Fruit fly (Drosophila melanogaster) whole organism, embryonic: Measurements from ENCODE around the gene feo.

Source experiments
- CG10366 ChIP-seq: fragments of 200-800 bp; sonication (Bioruptor generic); IDR thresholded peaks from 2 replicates; pipeline ENCODE4 v1.3.6; 2022; ENCODE audit warnings: missing biosample characterization, missing genetic modification characterization
- CG10462 ChIP-seq: fragments of 200-800 bp; sonication (Bioruptor generic); optimal IDR thresholded peaks from 2 replicates; lab custom pipeline; 2016; ENCODE audit warnings: missing biosample characterization, missing genetic modification characterization
- CG10543 ChIP-seq: fragments of 200-800 bp; sonication (Bioruptor generic); optimal IDR thresholded peaks from 3 replicates; lab custom pipeline; 2017; ENCODE audit warnings: missing biosample characterization, mild to moderate bottlenecking, missing genetic modification characterization, moderate library complexity
- CG10959 ChIP-seq: fragments of 200-800 bp; sonication (Bioruptor generic); IDR thresholded peaks from 2 replicates; pipeline ENCODE4 v1.3.6; 2022; ENCODE audit warnings: missing biosample characterization, missing genetic modification characterization
- CG11456 ChIP-seq: fragments of 200-800 bp; sonication (Bioruptor generic); IDR thresholded peaks from 3 replicates; pipeline ENCODE4 v1.3.6; 2022; ENCODE audit warnings: missing biosample characterization, missing genetic modification characterization
- CG12071 ChIP-seq: fragments of 200-800 bp; sonication (Bioruptor generic); optimal IDR thresholded peaks from 3 replicates; lab custom pipeline; 2018; ENCODE audit warnings: missing biosample characterization, mild to moderate bottlenecking, missing genetic modification characterization
- CG12236 ChIP-seq: fragments of 200-800 bp; sonication (Bioruptor generic); optimal IDR thresholded peaks from 2 replicates; lab custom pipeline; 2016; ENCODE audit warnings: missing biosample characterization, missing genetic modification characterization
- CG13624 ChIP-seq: fragments of 200-800 bp; sonication (Bioruptor generic); optimal IDR thresholded peaks from 2 replicates; lab custom pipeline; 2016; ENCODE audit warnings: missing biosample characterization, missing genetic modification characterization
- CG17385 ChIP-seq: fragments of 200-800 bp; sonication (Bioruptor generic); optimal IDR thresholded peaks from 3 replicates; lab custom pipeline; 2018; ENCODE audit warnings: missing biosample characterization, mild to moderate bottlenecking, missing genetic modification characterization
- CG30403 ChIP-seq: fragments of 200-800 bp; sonication (Bioruptor generic); optimal IDR thresholded peaks from 3 replicates; lab custom pipeline; 2016; ENCODE audit warnings: missing biosample characterization, missing genetic modification characterization
- CG3407 ChIP-seq: fragments of 200-800 bp; sonication (Bioruptor generic); optimal IDR thresholded peaks from 2 replicates; lab custom pipeline; 2018; ENCODE audit warnings: missing biosample characterization, mild to moderate bottlenecking, missing genetic modification characterization
- CG34376 ChIP-seq: fragments of 200-800 bp; sonication (Bioruptor generic); optimal IDR thresholded peaks from 2 replicates; lab custom pipeline; 2018; ENCODE audit warnings: missing biosample characterization, mild to moderate bottlenecking, missing genetic modification characterization
- CG3847 ChIP-seq: fragments of 200-800 bp; sonication (Bioruptor generic); IDR thresholded peaks from 2 replicates; pipeline ENCODE4 v1.3.6; 2022; ENCODE audit warnings: missing biosample characterization, missing genetic modification characterization
- CG4854 ChIP-seq: fragments of 200-800 bp; sonication (Bioruptor generic); optimal IDR thresholded peaks from 2 replicates; lab custom pipeline; 2016; ENCODE audit warnings: missing biosample characterization, missing genetic modification characterization, inconsistent platforms
- CG6765 ChIP-seq: fragments of 200-800 bp; sonication (Bioruptor generic); optimal IDR thresholded peaks from 3 replicates; lab custom pipeline; 2017; ENCODE audit warnings: missing biosample characterization, mild to moderate bottlenecking, missing genetic modification characterization
- CG7556 ChIP-seq: fragments of 200-800 bp; sonication (Bioruptor generic); optimal IDR thresholded peaks from 2 replicates; lab custom pipeline; 2017; ENCODE audit warnings: missing biosample characterization, mild to moderate bottlenecking, missing genetic modification characterization
- CG8281 ChIP-seq: fragments of 200-800 bp; sonication (Bioruptor generic); optimal IDR thresholded peaks from 2 replicates; lab custom pipeline; 2018; ENCODE audit warnings: missing biosample characterization, mild to moderate bottlenecking, missing genetic modification characterization, moderate library complexity
- Deaf1 ChIP-seq: fragments of 200-800 bp; optimal IDR thresholded peaks from 3 replicates; lab custom pipeline; 2019; ENCODE audit warnings: missing biosample characterization, mild to moderate bottlenecking, missing genetic modification characterization, moderate library complexity
- Doc3 ChIP-seq: fragments of 200-800 bp; sonication (Bioruptor generic); IDR thresholded peaks from 3 replicates; pipeline ENCODE4 v1.3.6; 2022; ENCODE audit warnings: missing biosample characterization, missing genetic modification characterization; ENCODE audit not compliant: partially characterized antibody
- E2f2 ChIP-seq: fragments of 200-800 bp; sonication (Bioruptor generic); IDR thresholded peaks from 2 replicates; pipeline ENCODE4 v1.3.6; 2022; ENCODE audit warnings: missing biosample characterization, missing genetic modification characterization
- Med ChIP-seq: fragments of 200-800 bp; sonication (Bioruptor generic); peaks from one replicate; lab custom pipeline; 2016; ENCODE audit warnings: missing biosample characterization, missing genetic modification characterization, mild to moderate bottlenecking, inconsistent platforms, moderate library complexity
- Nf-YA ChIP-seq: fragments of 200-800 bp; sonication (Bioruptor generic); IDR thresholded peaks from 2 replicates; pipeline ENCODE4 v1.3.6; 2022; ENCODE audit warnings: missing biosample characterization, missing genetic modification characterization
- Nf-YB ChIP-seq: fragments of 200-800 bp; sonication (Bioruptor generic); optimal IDR thresholded peaks from 3 replicates; lab custom pipeline; 2019; ENCODE audit warnings: missing biosample characterization, mild to moderate bottlenecking, missing genetic modification characterization, moderate library complexity
- Nf-YC ChIP-seq: fragments of 200-800 bp; optimal IDR thresholded peaks from 3 replicates; lab custom pipeline; 2019; ENCODE audit warnings: missing biosample characterization, mild to moderate bottlenecking, missing genetic modification characterization, moderate library complexity
- PHDP ChIP-seq: fragments of 200-800 bp; sonication (Bioruptor generic); optimal IDR thresholded peaks from 3 replicates; lab custom pipeline; 2018; ENCODE audit warnings: missing biosample characterization, mild to moderate bottlenecking, missing genetic modification characterization, moderate library complexity
- Sry-β ChIP-seq: fragments of 200-800 bp; sonication (Bioruptor generic); optimal IDR thresholded peaks from 2 replicates; lab custom pipeline; 2018; ENCODE audit warnings: missing biosample characterization, mild to moderate bottlenecking, missing genetic modification characterization, moderate library complexity
- Taf1 ChIP-seq: fragments of 200-800 bp; sonication (Bioruptor generic); IDR thresholded peaks from 2 replicates; pipeline ENCODE4 v1.3.6; 2022; ENCODE audit warnings: missing biosample characterization, missing genetic modification characterization
- ab ChIP-seq: fragments of 200-800 bp; sonication (Bioruptor generic); optimal IDR thresholded peaks from 2 replicates; lab custom pipeline; 2016; ENCODE audit warnings: missing biosample characterization, missing genetic modification characterization
- ase ChIP-seq: fragments of 200-800 bp; sonication (Bioruptor generic); IDR thresholded peaks from 3 replicates; pipeline ENCODE4 v1.3.6; 2022; ENCODE audit warnings: missing biosample characterization, missing genetic modification characterization
- chinmo ChIP-seq: fragments of 200-800 bp; sonication (Bioruptor generic); IDR thresholded peaks from 4 replicates; pipeline ENCODE4 v1.3.6; 2022; ENCODE audit warnings: missing biosample characterization, missing genetic modification characterization; ENCODE audit not compliant: partially characterized antibody
- esg ChIP-seq: fragments of 200-800 bp; sonication (Bioruptor generic); conservative IDR thresholded peaks from 2 replicates; pipeline ENCODE4 v1.3.6; 2022; ENCODE audit warnings: missing biosample characterization, missing genetic modification characterization
- exex ChIP-seq: fragments of 200-800 bp; sonication (Bioruptor generic); optimal IDR thresholded peaks from 4 replicates; lab custom pipeline; 2018; ENCODE audit warnings: missing biosample characterization, mild to moderate bottlenecking, missing genetic modification characterization, moderate library complexity
- fd96Cb ChIP-seq: fragments of 200-800 bp; sonication (Bioruptor generic); optimal IDR thresholded peaks from 2 replicates; lab custom pipeline; 2018; ENCODE audit warnings: missing biosample characterization, mild to moderate bottlenecking, missing genetic modification characterization, moderate library complexity
- fru ChIP-seq: fragments of >200 bp; optimal IDR thresholded peaks from 2 replicates; lab custom pipeline; 2017
- grn ChIP-seq: fragments of 200-800 bp; sonication (Bioruptor generic); optimal IDR thresholded peaks from 3 replicates; lab custom pipeline; 2017; ENCODE audit warnings: missing biosample characterization, missing genetic modification characterization
- gsb ChIP-seq: fragments of 200-800 bp; sonication (Bioruptor generic); IDR thresholded peaks from 2 replicates; pipeline ENCODE4 v1.3.6; 2022; ENCODE audit warnings: missing biosample characterization, missing genetic modification characterization
- mam ChIP-seq: fragments of 200-800 bp; sonication (Bioruptor generic); optimal IDR thresholded peaks from 3 replicates; lab custom pipeline; 2016; ENCODE audit warnings: missing biosample characterization, missing genetic modification characterization
- mirr ChIP-seq: fragments of 200-800 bp; sonication (Bioruptor generic); optimal IDR thresholded peaks from 3 replicates; lab custom pipeline; 2018; ENCODE audit warnings: missing biosample characterization, mild to moderate bottlenecking, missing genetic modification characterization
- row ChIP-seq: fragments of 200-800 bp; sonication (Bioruptor generic); IDR thresholded peaks from 3 replicates; pipeline ENCODE4 v1.3.6; 2022; ENCODE audit warnings: missing biosample characterization, missing genetic modification characterization
- slbo ChIP-seq: fragments of 200-800 bp; sonication (Bioruptor generic); IDR thresholded peaks from 2 replicates; pipeline ENCODE4 v1.3.6; 2022; ENCODE audit warnings: missing biosample characterization, missing genetic modification characterization
- sug ChIP-seq: fragments of 200-800 bp; optimal IDR thresholded peaks from 2 replicates; lab custom pipeline; 2019; ENCODE audit warnings: missing biosample characterization, mild to moderate bottlenecking, missing genetic modification characterization, moderate library complexity
- tio ChIP-seq: fragments of 200-800 bp; sonication (Bioruptor generic); optimal IDR thresholded peaks from 2 replicates; lab custom pipeline; 2017; ENCODE audit warnings: missing biosample characterization, missing genetic modification characterization, inconsistent platforms

The feo gene

DNA sequence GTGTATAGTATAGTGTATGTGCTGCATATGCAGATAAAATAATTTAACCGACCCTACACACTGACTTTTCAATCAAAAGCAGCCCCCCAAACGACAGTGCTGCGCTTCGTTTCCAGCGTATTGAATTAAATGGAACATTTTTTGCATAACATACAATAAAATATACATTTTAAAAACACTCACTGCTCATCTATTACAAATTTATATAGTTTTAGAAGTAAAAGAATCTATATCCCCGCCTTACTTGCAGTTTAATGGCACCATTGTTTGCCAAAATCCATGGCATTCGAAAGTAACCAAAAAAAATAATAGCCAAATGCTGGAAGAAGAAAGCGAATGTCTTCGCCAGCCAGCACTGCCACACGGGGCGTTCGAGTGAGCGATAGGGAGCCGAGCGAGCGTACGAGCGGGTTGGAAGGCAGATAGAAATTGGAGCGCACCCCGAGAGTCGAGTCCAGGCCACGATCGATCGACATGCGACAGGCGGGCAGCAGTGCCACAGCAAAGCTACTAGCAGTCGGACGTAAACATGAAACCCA, 12.9 kb downstream of the feo start, which contains the start of gene CG15209:
CG15209 (plus strand) TSS at position 489 of the 539 bp plus-strand sequence.
- TF ChIP-seq CG3847 (no peak), CG7556 (no peak), CG17385 (GFP tag; lab: Kevin White, UChicago) (no peak), PHDP (tag; lab: Kevin White, UChicago) (no peak), mam (GFP tag; lab: Kevin White, UChicago) (no peak), CG3407 (no peak), CG10543 (GFP tag; lab: Kevin White, UChicago) (peak; percentile 13), ab (GFP tag; lab: Kevin White, UChicago) (no peak), CG6765 (GFP tag; lab: Kevin White, UChicago) (no peak), Deaf1 (tag; lab: Kevin White, UChicago) (peak; percentile 75), esg (no peak), CG30403 (GFP tag; lab: Kevin White, UChicago) (no peak), Taf1 (GFP tag; lab: Robert Waterston, UW) (no peak), fd96Cb (tag; lab: Kevin White, UChicago) (no peak), sug (tag; lab: Kevin White, UChicago) (peak; percentile 11), mirr (GFP tag; lab: Kevin White, UChicago) (no peak), row (GFP tag; lab: Robert Waterston, UW) (0 out of 3 replicates have a peak, but pooled peaks have one; percentile 11), CG12236 (GFP tag; lab: Kevin White, UChicago) (no peak), CG8281 (tag; lab: Kevin White, UChicago) (no peak), CG13624 (GFP tag; lab: Kevin White, UChicago) (no peak), tio (GFP tag; lab: Kevin White, UChicago) (no peak), Sry-β (peak; percentile 79), CG12071 (no peak), gsb (no peak), Nf-YA (GFP tag; lab: Robert Waterston, UW) (no peak), CG10366 (GFP tag; lab: Robert Waterston, UW) (no peak), slbo (no peak), CG10959 (GFP tag; lab: Robert Waterston, UW) (no peak), ase (GFP tag; lab: Robert Waterston, UW) (no peak), Med (GFP tag; lab: Kevin White, UChicago) (peak; percentile 2), CG4854 (no peak), Doc3 (GFP tag; lab: Robert Waterston, UW) (no peak)

DNA sequence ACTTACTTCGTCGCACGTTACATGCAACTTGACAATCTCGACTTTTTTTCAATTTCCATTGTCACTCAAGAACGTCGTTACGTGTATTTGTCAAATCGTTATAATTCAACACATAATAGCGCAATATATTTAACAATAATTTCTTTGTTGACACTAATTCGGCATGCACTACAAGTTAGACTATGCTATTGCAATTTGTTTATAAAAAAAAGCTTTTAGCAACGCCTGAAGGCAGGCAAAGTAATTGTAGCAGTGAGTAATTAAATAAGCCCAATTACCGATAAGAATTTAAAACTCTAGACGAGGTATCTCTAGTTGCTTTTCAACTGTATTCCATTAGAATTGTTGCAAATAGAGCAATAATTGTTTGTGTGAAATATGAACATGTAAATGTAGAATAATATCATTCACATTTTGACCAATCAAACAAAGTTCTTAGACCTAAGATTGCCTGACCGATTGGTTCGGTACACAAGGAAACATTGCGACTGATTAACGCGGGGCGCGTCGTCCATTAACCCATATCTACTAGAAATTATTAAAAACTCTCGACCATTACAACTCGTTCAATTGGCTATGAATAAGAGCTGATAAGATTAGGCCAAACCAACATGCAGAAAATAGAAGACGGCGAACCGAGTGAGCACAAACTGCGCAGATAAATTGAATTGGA, 13.6 kb downstream of the feo start:
- TF ChIP-seq Nf-YC (tag; lab: Kevin White, UChicago) (peak; percentile 14), chinmo (GFP tag; lab: Robert Waterston, UW) (0 out of 4 replicates have a peak, but pooled peaks have one; percentile 49), mirr (GFP tag; lab: Kevin White, UChicago) (peak; percentile 93), CG11456 (GFP tag; lab: Robert Waterston, UW) (no peak), grn (GFP tag; lab: Kevin White, UChicago) (peak; percentile 52), exex (tag; lab: Kevin White, UChicago) (peak; percentile 98), CG34376 (GFP tag; lab: Kevin White, UChicago) (peak; percentile 41), Med (GFP tag; lab: Kevin White, UChicago) (peak; percentile 39), CG10462 (GFP tag; lab: Kevin White, UChicago) (no peak), fru (lab: Kevin White, UChicago) (no peak), sug (tag; lab: Kevin White, UChicago) (peak; percentile 27), Nf-YB (GFP tag; lab: Kevin White, UChicago) (peak; percentile 35), E2f2 (GFP tag; lab: Robert Waterston, UW) (0 out of 2 replicates have a peak, but pooled peaks have one; percentile 6)
